Worm (Caenorhabditis elegans): ENCODE measurements around the gene K02E7.12.

Gene K02E7.12

ce11 chrII:1085546-1085945, 14.6 kb downstream of the K02E7.12 start:
- TF ChIP-seq nhr-11 (tag; optimal IDR thresholded peaks at IDR 0.05): no peak
- no peak for TF ChIP-seq egl-27 (tag; optimal IDR thresholded peaks at IDR 0.05)
- TF ChIP-seq nhr-43 (tag; optimal IDR thresholded peaks at IDR 0.05; ENCODE audit: poor library complexity, severe bottlenecking): no peak
- no peak for TF ChIP-seq nfya-1 (tag; optimal IDR thresholded peaks at IDR 0.05; ENCODE audit: insufficient read depth)
- TF ChIP-seq zag-1 (tag; optimal IDR thresholded peaks at IDR 0.05): no peak
- no peak for TF ChIP-seq egl-5 (tag; optimal IDR thresholded peaks at IDR 0.05)
- TF ChIP-seq pha-4 (tag; optimal IDR thresholded peaks at IDR 0.05): no peak
- TF ChIP-seq nhr-67 (tag; optimal IDR thresholded peaks at IDR 0.05): no peak

- TF ChIP-seq ztf-4 (tag; optimal IDR thresholded peaks at IDR 0.05): no peak
- peak; percentile 15 for TF ChIP-seq nfya-1 (tag; optimal IDR thresholded peaks at IDR 0.05; ENCODE audit: insufficient read depth)
- TF ChIP-seq pha-4 (tag; optimal IDR thresholded peaks at IDR 0.05): peak; percentile 10
- peak; percentile 5 for TF ChIP-seq nhr-23 (tag; optimal IDR thresholded peaks at IDR 0.05)
- TF ChIP-seq nhr-237 (tag; optimal IDR thresholded peaks at IDR 0.05): no peak
- TF ChIP-seq egl-5 (tag; optimal IDR thresholded peaks at IDR 0.05): peak; percentile 19
These were observed 15.5 kb downstream of the K02E7.12 start for ce11 chrII:1086479-1086878.

ce11 chrII:1088527-1089230, 17.7 kb downstream of the K02E7.12 start:
- TF ChIP-seq ztf-4 (tag; optimal IDR thresholded peaks at IDR 0.05) (no peak), daf-12 (tag; optimal IDR thresholded peaks at IDR 0.05) (no peak), nhr-77 (tag; optimal IDR thresholded peaks at IDR 0.05) (no peak), ztf-11 (tag; optimal IDR thresholded peaks at IDR 0.05) (no peak), jun-1 (tag; optimal IDR thresholded peaks at IDR 0.05) (no peak), pha-4 (tag; optimal IDR thresholded peaks at IDR 0.05) (no peak), ZK546.5 (tag; optimal IDR thresholded peaks at IDR 0.05) (no peak), ceh-82 (tag; optimal IDR thresholded peaks at IDR 0.05) (no peak), unc-39 (tag; optimal IDR thresholded peaks at IDR 0.05) (no peak), ama-1 (optimal IDR thresholded peaks at IDR 0.05) (no peak), egl-27 (tag; optimal IDR thresholded peaks at IDR 0.05) (no peak)

ce11 chrII:1090743-1091142, 19.8 kb downstream of the K02E7.12 start:
- TF ChIP-seq nhr-23 (tag; optimal IDR thresholded peaks at IDR 0.05) (peak; percentile 26), nhr-25 (tag; optimal IDR thresholded peaks at IDR 0.05) (peak; percentile 68), fos-1 (tag; optimal IDR thresholded peaks at IDR 0.05) (no peak)

- TF ChIP-seq fkh-2 (tag; optimal IDR thresholded peaks at IDR 0.05): no peak
- TF ChIP-seq egl-5 (tag; optimal IDR thresholded peaks at IDR 0.05): no peak
- TF ChIP-seq nhr-25 (tag; optimal IDR thresholded peaks at IDR 0.05): no peak
- TF ChIP-seq ztf-11 (tag; optimal IDR thresholded peaks at IDR 0.05): no peak
- no peak for TF ChIP-seq pqm-1 (tag; optimal IDR thresholded peaks at IDR 0.05)
- no peak for TF ChIP-seq nhr-77 (tag; optimal IDR thresholded peaks at IDR 0.05)
- TF ChIP-seq pha-4 (tag; optimal IDR thresholded peaks at IDR 0.05): peak; percentile 5
- TF ChIP-seq ceh-82 (tag; optimal IDR thresholded peaks at IDR 0.05): no peak
- TF ChIP-seq fos-1 (tag; optimal IDR thresholded peaks at IDR 0.05): no peak
These were observed 20.7 kb downstream of the K02E7.12 start, which contains the start of gene snf-3 for ce11 chrII:1091706-1092105. Gene snf-3, plus strand, starts transcription at chrII:1092006.

- TF ChIP-seq pha-4 (tag; optimal IDR thresholded peaks at IDR 0.05): no peak
- no peak for TF ChIP-seq ztf-11 (tag; optimal IDR thresholded peaks at IDR 0.05)
- TF ChIP-seq lsy-12 (tag; optimal IDR thresholded peaks at IDR 0.05): no peak
- TF ChIP-seq elt-1 (tag; optimal IDR thresholded peaks at IDR 0.05): no peak
- TF ChIP-seq aly-2 (tag; optimal IDR thresholded peaks at IDR 0.05): no peak
- TF ChIP-seq mml-1 (tag; optimal IDR thresholded peaks at IDR 0.05): no peak
- TF ChIP-seq nhr-23 (tag; optimal IDR thresholded peaks at IDR 0.05): no peak
- no peak for TF ChIP-seq fos-1 (tag; optimal IDR thresholded peaks at IDR 0.05)
- no peak for TF ChIP-seq nfya-1 (tag; optimal IDR thresholded peaks at IDR 0.05; ENCODE audit: insufficient read depth)
These were observed 29.7 kb downstream of the K02E7.12 start, which contains the start of gene pho-14 for ce11 chrII:1100719-1101118. Gene pho-14, minus strand, starts transcription at chrII:1100819.

ce11 chrII:1101413-1101812, 30.4 kb downstream of the K02E7.12 start:
- TF ChIP-seq skn-1 (tag; optimal IDR thresholded peaks at IDR 0.05): no peak
- peak; percentile 47 for TF ChIP-seq pqm-1 (tag; optimal IDR thresholded peaks at IDR 0.05)
- TF ChIP-seq elt-2 (tag; optimal IDR thresholded peaks at IDR 0.05): peak; percentile 91
- TF ChIP-seq jun-1 (tag; optimal IDR thresholded peaks at IDR 0.05): peak; percentile 14
